Fruit fly (Drosophila melanogaster) Kc167 (cell line): ENCODE results near the gene sgl.

Experiments used
- Myc ChIP-seq: fragments of >200 bp; optimal IDR thresholded peaks from 2 replicates; lab custom pipeline; 2017; ENCODE audit warnings: missing external identifiers
- Sin3A ChIP-seq: fragments of >200 bp; optimal IDR thresholded peaks from 2 replicates; lab custom pipeline; 2018; ENCODE audit warnings: missing external identifiers
- psq ChIP-seq: fragments of >200 bp; optimal IDR thresholded peaks from 2 replicates; lab custom pipeline; 2017; ENCODE audit warnings: missing external identifiers
- ttk ChIP-seq: sonication (Bioruptor generic); optimal IDR thresholded peaks from 2 replicates; lab custom pipeline; 2017; ENCODE audit warnings: missing external identifiers

DNA sequence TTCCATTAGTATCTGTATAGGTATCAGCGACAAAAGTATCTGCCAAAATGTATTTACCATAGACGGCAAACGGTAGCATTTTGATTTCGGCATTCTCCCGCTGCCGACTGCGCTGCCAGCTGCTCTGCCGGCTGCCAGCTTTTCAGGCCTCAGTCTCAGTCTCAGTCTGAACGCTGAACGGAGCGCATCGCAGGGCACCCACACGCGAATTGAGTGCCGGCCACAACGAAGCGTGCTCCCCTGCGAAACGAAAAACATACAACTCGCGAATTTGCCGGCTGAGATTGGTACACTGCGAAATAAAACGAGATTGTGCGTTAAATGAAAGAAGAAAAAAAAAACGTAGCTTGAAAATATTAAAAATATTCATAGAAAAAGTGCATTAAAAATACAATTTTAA, 34.1 kb upstream of the sgl start, which contains the start of gene Mp:
- TF ChIP-seq Sin3A (lab: Kevin White, UChicago) (no peak), Myc (lab: Kevin White, UChicago) (no peak), ttk (lab: Kevin White, UChicago) (no peak), psq (lab: Kevin White, UChicago) (no peak)
